Worm (Caenorhabditis elegans) whole organism, late embryonic: ENCODE measurements around the gene srbc-13.
A peak's percentile ranks its signal among the peaks of the same experiment; 100 is the strongest.

Experiments
- Y22D7AL.16 ChIP-seq: sonication (generic microtip); optimal IDR thresholded peaks from 2 replicates; lab custom pipeline; 2016; ENCODE audit warnings: missing genetic modification characterization, missing compliant biosample characterization
- ahr-1 ChIP-seq: sonication (generic microtip); optimal IDR thresholded peaks from 2 replicates; lab custom pipeline; 2016; ENCODE audit warnings: missing genetic modification characterization, missing compliant biosample characterization
- ama-1 ChIP-seq: fragments of 150-350 bp; optimal IDR thresholded peaks from 2 replicates; lab custom pipeline; 2014
- ceh-14 ChIP-seq: sonication (generic microtip); optimal IDR thresholded peaks from 2 replicates; lab custom pipeline; 2016; ENCODE audit warnings: missing genotype, missing genetic modification characterization, missing compliant biosample characterization
- ceh-19 ChIP-seq: fragments of 200-800 bp; sonication (Bioruptor generic); optimal IDR thresholded peaks from 2 replicates; lab custom pipeline; 2018; ENCODE audit warnings: mild to moderate bottlenecking, missing genetic modification characterization, missing compliant biosample characterization
- ceh-22 ChIP-seq: sonication (generic microtip); optimal IDR thresholded peaks from 2 replicates; lab custom pipeline; 2017; ENCODE audit warnings: missing biosample characterization, missing genetic modification characterization
- ceh-24 ChIP-seq: sonication (generic microtip); optimal IDR thresholded peaks from 2 replicates; lab custom pipeline; 2016; ENCODE audit warnings: mild to moderate bottlenecking, missing genetic modification characterization, missing compliant biosample characterization
- ceh-45 ChIP-seq: fragments of 200-800 bp; sonication (Bioruptor generic); IDR thresholded peaks from 2 replicates; pipeline ENCODE4 v1.3.6; 2022; ENCODE audit warnings: missing genetic modification reagents, missing genetic modification characterization, missing compliant biosample characterization
- ceh-48 ChIP-seq: sonication (generic microtip); optimal IDR thresholded peaks from 2 replicates; lab custom pipeline; 2016; ENCODE audit warnings: missing genetic modification characterization, inconsistent platforms, missing compliant biosample characterization
- ceh-6 ChIP-seq: fragments of 200-800 bp; sonication (Bioruptor generic); optimal IDR thresholded peaks from 2 replicates; lab custom pipeline; 2018; ENCODE audit warnings: mild to moderate bottlenecking, missing genetic modification characterization, missing compliant biosample characterization
- ceh-9 ChIP-seq: sonication (generic microtip); optimal IDR thresholded peaks from 2 replicates; lab custom pipeline; 2016; ENCODE audit warnings: mild to moderate bottlenecking, missing genetic modification characterization, inconsistent platforms, missing compliant biosample characterization
- che-1 ChIP-seq: sonication (generic microtip); optimal IDR thresholded peaks from 2 replicates; lab custom pipeline; 2016; ENCODE audit warnings: mild to moderate bottlenecking, missing genetic modification characterization, missing compliant biosample characterization
- dmd-4 ChIP-seq: sonication (generic microtip); optimal IDR thresholded peaks from 2 replicates; lab custom pipeline; 2016; ENCODE audit warnings: borderline replicate concordance, missing genetic modification characterization, missing compliant biosample characterization
- elt-2 ChIP-seq: sonication (generic microtip); optimal IDR thresholded peaks from 2 replicates; lab custom pipeline; 2016; ENCODE audit warnings: missing genetic modification reagents, missing genetic modification characterization, missing compliant biosample characterization
- ets-4 ChIP-seq: sonication (generic microtip); optimal IDR thresholded peaks from 2 replicates; lab custom pipeline; 2016; ENCODE audit warnings: missing genetic modification characterization, missing compliant biosample characterization
- fax-1 ChIP-seq: sonication (generic microtip); optimal IDR thresholded peaks from 2 replicates; lab custom pipeline; 2016; ENCODE audit warnings: missing genotype, missing genetic modification characterization, missing compliant biosample characterization
- gmeb-2 ChIP-seq: sonication (generic microtip); optimal IDR thresholded peaks from 2 replicates; lab custom pipeline; 2016; ENCODE audit warnings: missing genetic modification characterization, inconsistent platforms, missing compliant biosample characterization
- hlh-13 ChIP-seq: fragments of 200-800 bp; sonication (Bioruptor generic); optimal IDR thresholded peaks from 2 replicates; lab custom pipeline; 2018; ENCODE audit warnings: mild to moderate bottlenecking, missing genetic modification characterization, missing compliant biosample characterization
- hlh-15 ChIP-seq: sonication (generic microtip); optimal IDR thresholded peaks from 2 replicates; lab custom pipeline; 2016; ENCODE audit warnings: missing genetic modification characterization, missing compliant biosample characterization
- madf-2 ChIP-seq: sonication (generic microtip); optimal IDR thresholded peaks from 2 replicates; lab custom pipeline; 2017; ENCODE audit warnings: missing genetic modification characterization, missing compliant biosample characterization
- mec-3 ChIP-seq: sonication (generic microtip); optimal IDR thresholded peaks from 2 replicates; lab custom pipeline; 2016; ENCODE audit warnings: borderline replicate concordance, missing genetic modification characterization, missing compliant biosample characterization
- nfya-1 ChIP-seq: sonication (generic microtip); optimal IDR thresholded peaks from 2 replicates; lab custom pipeline; 2017; ENCODE audit warnings: missing genetic modification characterization, mild to moderate bottlenecking, missing compliant biosample characterization, antibody characterized with exemption, moderate library complexity
- nhr-232 ChIP-seq: sonication (generic microtip); optimal IDR thresholded peaks from 2 replicates; lab custom pipeline; 2016; ENCODE audit warnings: missing genetic modification characterization, missing compliant biosample characterization
- npax-4 ChIP-seq: sonication (generic microtip); optimal IDR thresholded peaks from 2 replicates; lab custom pipeline; 2016; ENCODE audit warnings: missing genetic modification characterization, missing compliant biosample characterization
- pag-3 ChIP-seq: sonication (generic microtip); optimal IDR thresholded peaks from 2 replicates; lab custom pipeline; 2016; ENCODE audit warnings: missing compliant biosample characterization, missing genetic modification characterization, borderline replicate concordance
- pha-4 ChIP-seq: fragments of 150-350 bp; optimal IDR thresholded peaks from 2 replicates; lab custom pipeline; 2018; ENCODE audit warnings: missing biosample characterization, missing genetic modification reagents, missing genetic modification characterization
- pqm-1 ChIP-seq: sonication (generic microtip); optimal IDR thresholded peaks from 2 replicates; lab custom pipeline; 2016; ENCODE audit warnings: missing genetic modification characterization, missing compliant biosample characterization
- ref-2 ChIP-seq: sonication (generic microtip); optimal IDR thresholded peaks from 2 replicates; lab custom pipeline; 2016; ENCODE audit warnings: missing genetic modification characterization, missing compliant biosample characterization
- rnt-1 ChIP-seq: sonication (generic microtip); optimal IDR thresholded peaks from 2 replicates; lab custom pipeline; 2016; ENCODE audit warnings: missing genetic modification characterization, missing compliant biosample characterization
- sdc-2 ChIP-seq: sonication (generic microtip); optimal IDR thresholded peaks from 2 replicates; lab custom pipeline; 2016; ENCODE audit warnings: missing genotype, missing genetic modification characterization, missing compliant biosample characterization
- sox-2 ChIP-seq: fragments of 200-800 bp; sonication (Bioruptor generic); IDR thresholded peaks from 2 replicates; pipeline ENCODE4 v1.3.6; 2022; ENCODE audit warnings: missing genetic modification reagents, missing genetic modification characterization, missing compliant biosample characterization
- sox-4 ChIP-seq: sonication (generic microtip); optimal IDR thresholded peaks from 2 replicates; lab custom pipeline; 2017; ENCODE audit warnings: mild to moderate bottlenecking, missing genetic modification characterization, inconsistent platforms, missing compliant biosample characterization
- tbx-2 ChIP-seq: sonication (generic microtip); optimal IDR thresholded peaks from 2 replicates; lab custom pipeline; 2016; ENCODE audit warnings: missing genetic modification characterization, missing compliant biosample characterization
- tbx-7 ChIP-seq: sonication (generic microtip); optimal IDR thresholded peaks from 2 replicates; lab custom pipeline; 2016; ENCODE audit warnings: missing genotype, missing genetic modification characterization, missing compliant biosample characterization
- ttx-3 ChIP-seq: sonication (generic microtip); optimal IDR thresholded peaks from 2 replicates; lab custom pipeline; 2016; ENCODE audit warnings: missing genetic modification reagents, missing genetic modification characterization, missing compliant biosample characterization
- unc-3 ChIP-seq, 2 experiments: fragments of 200-800 bp in 1 of 2; sonication (Bioruptor generic) in 1 of 2; sonication (generic microtip) in 1 of 2; conservative IDR thresholded peaks in 1 of 2; optimal IDR thresholded peaks in 1 of 2; 2 replicates each; pipeline versions ENCODE4 v1.3.6 to Lab custom; 2016 to 2022; ENCODE audit warnings: missing compliant biosample characterization in 2 of 2, missing genetic modification characterization in 2 of 2, missing genetic modification reagents in 1 of 2
- unc-42 ChIP-seq: sonication (generic microtip); optimal IDR thresholded peaks from 2 replicates; lab custom pipeline; 2016; ENCODE audit warnings: missing genotype, missing genetic modification characterization, missing compliant biosample characterization
- unc-86 ChIP-seq: sonication (generic microtip); optimal IDR thresholded peaks from 2 replicates; lab custom pipeline; 2016; ENCODE audit warnings: missing genetic modification characterization, missing compliant biosample characterization
- ztf-16 ChIP-seq: sonication (generic microtip); optimal IDR thresholded peaks from 2 replicates; lab custom pipeline; 2017; ENCODE audit warnings: missing genetic modification characterization, missing compliant biosample characterization

The srbc-13 gene

ce11 chrV:856549-856948, 8.9 kb downstream of the srbc-13 start, which contains the start of gene K09C6.2:
Gene K09C6.2 (plus strand): TSS chrV:856849.
- TF ChIP-seq hlh-13 (GFP tag; lab: Kevin White, UChicago) = no peak
- no peak for TF ChIP-seq mec-3 (tag; lab: Kevin White, UChicago)
- no peak for TF ChIP-seq rnt-1 (tag; lab: Kevin White, UChicago)
- TF ChIP-seq dmd-4 (tag; lab: Kevin White, UChicago) = no peak
- no peak for TF ChIP-seq ceh-6 (GFP tag; lab: Kevin White, UChicago)
- no peak for TF ChIP-seq ceh-9 (tag; lab: Kevin White, UChicago)
- no peak for TF ChIP-seq madf-2 (tag; lab: Kevin White, UChicago)
- no peak for TF ChIP-seq ceh-48
- TF ChIP-seq tbx-7 = no peak
- TF ChIP-seq pqm-1 (tag; lab: Kevin White, UChicago) = no peak
- no peak for TF ChIP-seq tbx-2 (tag; lab: Kevin White, UChicago)
- no peak for TF ChIP-seq gmeb-2
- TF ChIP-seq che-1 (tag; lab: Kevin White, UChicago) = no peak
- no peak for TF ChIP-seq sox-4 (tag; lab: Kevin White, UChicago)

- TF ChIP-seq sox-2 (GFP tag; lab: Robert Waterston, UW) (0 out of 2 replicates have a peak, but pooled peaks have one; percentile 36), nhr-232 (tag; lab: Kevin White, UChicago) (no peak)
- TF ChIP-seq, all 69 proteins: peak for 1
These were observed 11.3 kb downstream of the srbc-13 start for ce11 chrV:858841-859456.

ce11 chrV:866729-867128, 19.1 kb downstream of the srbc-13 start, which contains the start of gene T02B11.3:
Gene T02B11.3 (minus strand): TSS chrV:866829.
- no peak for TF ChIP-seq ceh-45
- TF ChIP-seq ama-1 (lab: Kevin White, UChicago) = no peak
- TF ChIP-seq mec-3 (tag; lab: Kevin White, UChicago) = no peak
- TF ChIP-seq fax-1 = no peak
- TF ChIP-seq unc-3 (GFP tag; conservative IDR thresholded peaks at IDR 0.05; lab: Robert Waterston, UW) = no peak
- no peak for TF ChIP-seq unc-3 (tag; optimal IDR thresholded peaks at IDR 0.05; lab: Kevin White, UChicago)
- no peak for TF ChIP-seq hlh-15 (tag; lab: Kevin White, UChicago)
- no peak for TF ChIP-seq ceh-22 (tag; lab: Kevin White, UChicago)
- no peak for TF ChIP-seq gmeb-2
- TF ChIP-seq sdc-2 (tag; lab: Kevin White, UChicago) = no peak
- no peak for TF ChIP-seq Y22D7AL.16
- no peak for TF ChIP-seq ceh-24 (tag; lab: Kevin White, UChicago)
- no peak for TF ChIP-seq ceh-14
- TF ChIP-seq hlh-13 (GFP tag; lab: Kevin White, UChicago) = no peak
- no peak for TF ChIP-seq ztf-16 (tag; lab: Kevin White, UChicago)
- TF ChIP-seq nfya-1 (tag; lab: Kevin White, UChicago) = no peak
- TF ChIP-seq pha-4 = no peak
- TF ChIP-seq ahr-1 (tag; lab: Kevin White, UChicago) = no peak
- TF ChIP-seq sox-2 (GFP tag; lab: Robert Waterston, UW) = no peak
- TF ChIP-seq npax-4 (tag; lab: Kevin White, UChicago) = no peak
- TF ChIP-seq unc-42 (tag; lab: Kevin White, UChicago) = no peak

ce11 chrV:871029-871428, 23.4 kb downstream of the srbc-13 start, which contains the start of gene T02B11.4:
Gene T02B11.4 (minus strand): TSS chrV:871129.
- TF ChIP-seq hlh-13 (GFP tag; lab: Kevin White, UChicago) = no peak
- no peak for TF ChIP-seq madf-2 (tag; lab: Kevin White, UChicago)
- TF ChIP-seq ceh-48 = no peak
- TF ChIP-seq ttx-3 (tag; lab: Kevin White, UChicago) = no peak
- no peak for TF ChIP-seq ceh-19 (GFP tag; lab: Kevin White, UChicago)
- TF ChIP-seq elt-2 (tag; lab: Kevin White, UChicago) = no peak
- TF ChIP-seq ref-2 = no peak
- no peak for TF ChIP-seq mec-3 (tag; lab: Kevin White, UChicago)
- no peak for TF ChIP-seq ets-4
- no peak for TF ChIP-seq pag-3 (tag; lab: Kevin White, UChicago)
- no peak for TF ChIP-seq unc-86 (tag; lab: Kevin White, UChicago)
